Worm (Caenorhabditis elegans): ENCODE measurements around the gene ZK673.2.

ZK673.2 gene

ce11 chrII:10452620-10453019 lies 4.6 kb downstream of the ZK673.2 start, which contains the start of gene ZK673.4:
Gene ZK673.4 (plus strand): TSS chrII:10452920.
- TF ChIP-seq npax-4 (tag; optimal IDR thresholded peaks at IDR 0.05), result no peak
- no peak for TF ChIP-seq ceh-24 (tag; optimal IDR thresholded peaks at IDR 0.05)
- no peak for TF ChIP-seq elt-4 (tag; optimal IDR thresholded peaks at IDR 0.05)
- TF ChIP-seq Y22D7AL.16 (tag; optimal IDR thresholded peaks at IDR 0.05), result no peak
- no peak for TF ChIP-seq ceh-19 (GFP tag; optimal IDR thresholded peaks at IDR 0.05)
- no peak for TF ChIP-seq pha-2 (tag; optimal IDR thresholded peaks at IDR 0.05)
- TF ChIP-seq zip-5 (tag; optimal IDR thresholded peaks at IDR 0.05), result no peak
- no peak for TF ChIP-seq C08G9.2 (tag; optimal IDR thresholded peaks at IDR 0.05)
- no peak for TF ChIP-seq pqm-1 (tag; optimal IDR thresholded peaks at IDR 0.05)
- no peak for TF ChIP-seq elt-2 (tag; optimal IDR thresholded peaks at IDR 0.05)
- no peak for TF ChIP-seq sox-4 (tag; optimal IDR thresholded peaks at IDR 0.05)
- no peak for TF ChIP-seq pha-4 (tag; optimal IDR thresholded peaks at IDR 0.05)
- no peak for TF ChIP-seq gmeb-2 (tag; optimal IDR thresholded peaks at IDR 0.05)
- no peak for TF ChIP-seq ttx-3 (tag; optimal IDR thresholded peaks at IDR 0.05)
- TF ChIP-seq fax-1 (tag; optimal IDR thresholded peaks at IDR 0.05), result no peak
- TF ChIP-seq che-1 (tag; optimal IDR thresholded peaks at IDR 0.05), result no peak
- no peak for TF ChIP-seq tbx-7 (tag; optimal IDR thresholded peaks at IDR 0.05)
- TF ChIP-seq tbx-2 (tag; optimal IDR thresholded peaks at IDR 0.05), result no peak
- TF ChIP-seq ceh-18 (tag; optimal IDR thresholded peaks at IDR 0.05), result no peak
- TF ChIP-seq ceh-14 (tag; optimal IDR thresholded peaks at IDR 0.05), result no peak

ce11 chrII:10456979-10457378 lies 8.9 kb downstream of the ZK673.2 start, which contains the start of gene ZK673.11:
Gene ZK673.11 (plus strand): TSS chrII:10457279.
- TF ChIP-seq rnt-1 (tag; optimal IDR thresholded peaks at IDR 0.05) (no peak), nfya-1 (tag; optimal IDR thresholded peaks at IDR 0.05) (no peak), fkh-10 (GFP tag; optimal IDR thresholded peaks at IDR 0.05) (no peak), sdc-2 (tag; optimal IDR thresholded peaks at IDR 0.05) (no peak), lim-6 (tag; optimal IDR thresholded peaks at IDR 0.05) (no peak), ceh-22 (tag; optimal IDR thresholded peaks at IDR 0.05) (no peak), sox-4 (tag; optimal IDR thresholded peaks at IDR 0.05) (no peak), ztf-16 (tag; optimal IDR thresholded peaks at IDR 0.05) (no peak), K02D7.2 (tag; optimal IDR thresholded peaks at IDR 0.05) (no peak), fax-1 (tag; optimal IDR thresholded peaks at IDR 0.05) (no peak), madf-2 (tag; optimal IDR thresholded peaks at IDR 0.05) (no peak), fkh-6 (tag; optimal IDR thresholded peaks at IDR 0.05) (no peak)

DNA sequence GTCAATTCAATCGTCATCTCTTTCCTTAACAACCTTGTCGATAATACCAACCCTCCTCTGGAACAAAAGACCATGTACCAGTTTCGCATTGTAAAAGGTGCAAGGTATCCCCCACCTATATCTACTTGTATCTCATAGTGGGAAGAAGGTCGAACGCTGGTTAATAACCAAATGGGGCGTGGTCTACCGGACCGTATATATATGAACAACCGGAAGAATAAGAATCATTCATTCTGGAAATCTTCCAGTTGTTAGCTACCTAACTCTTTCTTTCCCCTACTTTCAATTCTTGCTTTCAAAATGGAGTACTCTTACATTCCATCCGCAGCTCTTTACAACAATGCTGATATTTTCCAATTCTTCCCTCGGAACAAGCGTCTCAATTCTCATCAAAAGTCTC lies 13.1 kb downstream of the ZK673.2 start, which contains the start of gene ZK673.5:
TSS of gene ZK673.5 (plus strand) at position 301 of the 400 bp plus-strand sequence.
- TF ChIP-seq ref-2 (tag; optimal IDR thresholded peaks at IDR 0.05), result no peak
- no peak for TF ChIP-seq nhr-11 (tag; optimal IDR thresholded peaks at IDR 0.05)
- no peak for TF ChIP-seq gmeb-2 (tag; optimal IDR thresholded peaks at IDR 0.05)
- TF ChIP-seq ttx-3 (tag; optimal IDR thresholded peaks at IDR 0.05), result no peak
- TF ChIP-seq unc-55 (GFP tag; optimal IDR thresholded peaks at IDR 0.05), result no peak
- TF ChIP-seq tbx-7 (tag; optimal IDR thresholded peaks at IDR 0.05), result no peak
- no peak for TF ChIP-seq ztf-16 (tag; optimal IDR thresholded peaks at IDR 0.05)

- TF ChIP-seq pros-1 (tag; optimal IDR thresholded peaks at IDR 0.05) (no peak), ahr-1 (tag; optimal IDR thresholded peaks at IDR 0.05) (no peak), ceh-18 (tag; optimal IDR thresholded peaks at IDR 0.05) (no peak), dmd-4 (tag; optimal IDR thresholded peaks at IDR 0.05; ENCODE audit: borderline replicate concordance) (no peak), eyg-1 (tag; optimal IDR thresholded peaks at IDR 0.05) (no peak), rnt-1 (tag; optimal IDR thresholded peaks at IDR 0.05) (no peak), che-1 (tag; optimal IDR thresholded peaks at IDR 0.05) (no peak), sox-2 (GFP tag; IDR thresholded peaks at IDR 0.05) (no peak), pha-2 (tag; optimal IDR thresholded peaks at IDR 0.05) (no peak), elt-4 (tag; optimal IDR thresholded peaks at IDR 0.05) (no peak)
Observed at ce11 chrII:10464230-10464920, 16.3 kb downstream of the ZK673.2 start, which contains the start of the genes ZK673.6 and sdz-37. Gene ZK673.6 (minus strand): TSS chrII:10464330. Gene sdz-37 (plus strand): TSS chrII:10464870.

Measured in whole organism, late embryonic.